Worm (Caenorhabditis elegans) whole organism, L1 larva: ENCODE results near the gene bub-3.

Experiments
- Y116A8C.19 ChIP-seq: sonication (generic microtip); optimal IDR thresholded peaks from 2 replicates; lab custom pipeline; 2016; ENCODE audit warnings: missing compliant biosample characterization, missing genetic modification characterization, borderline replicate concordance
- blmp-1 ChIP-seq: fragments of 150-350 bp; optimal IDR thresholded peaks from 2 replicates; lab custom pipeline; 2014; ENCODE audit warnings: missing biosample characterization, missing genetic modification characterization
- ceh-63 ChIP-seq: fragments of 200-800 bp; sonication (Bioruptor generic); optimal IDR thresholded peaks from 2 replicates; lab custom pipeline; 2018; ENCODE audit warnings: mild to moderate bottlenecking, missing genetic modification characterization, missing compliant biosample characterization
- ces-1 ChIP-seq: fragments of 150-350 bp; optimal IDR thresholded peaks from 2 replicates; lab custom pipeline; 2014; ENCODE audit warnings: missing biosample characterization, missing genetic modification reagents, missing genetic modification characterization
- dpl-1 ChIP-seq, 3 experiments: fragments of 150-350 bp in 2 of 3; sonication (generic microtip) in 1 of 3; optimal IDR thresholded peaks; 2 replicates each; lab custom pipeline; 2014 to 2017; ENCODE audit warnings: missing biosample characterization in 3 of 3, missing genetic modification characterization in 3 of 3, missing genetic modification reagents in 3 of 3
- dsc-1 ChIP-seq: sonication (generic microtip); optimal IDR thresholded peaks from 2 replicates; lab custom pipeline; 2016; ENCODE audit warnings: mild to moderate bottlenecking, missing genetic modification characterization, missing compliant biosample characterization
- efl-1 ChIP-seq, 4 experiments: fragments of 150-350 bp; optimal IDR thresholded peaks in 3 of 4; peaks in 1 of 4; 1 replicate in 1 of 4; 2 replicates in 3 of 4; lab custom pipeline; 2014; ENCODE audit warnings: missing biosample characterization in 2 of 4, missing genetic modification characterization in 2 of 4, missing genetic modification reagents in 2 of 4
- elt-2 ChIP-seq: sonication (generic microtip); optimal IDR thresholded peaks from 2 replicates; lab custom pipeline; 2016; ENCODE audit warnings: missing genetic modification characterization, mild to moderate bottlenecking, inconsistent platforms, missing compliant biosample characterization, missing genetic modification reagents
- elt-3 ChIP-seq, 6 experiments: fragments of 150-350 bp in 1 of 6; sonication (generic microtip); optimal IDR thresholded peaks; 2 replicates each; lab custom pipeline; 2017 to 2018; ENCODE audit warnings: missing biosample characterization in 6 of 6, missing genetic modification characterization in 6 of 6, inconsistent platforms in 1 of 6
- fkh-4 ChIP-seq: sonication (generic microtip); optimal IDR thresholded peaks from 2 replicates; lab custom pipeline; 2016; ENCODE audit warnings: missing compliant biosample characterization, missing genetic modification characterization, borderline replicate concordance
- fos-1 ChIP-seq: fragments of 150-350 bp; optimal IDR thresholded peaks from 2 replicates; lab custom pipeline; 2014; ENCODE audit warnings: missing biosample characterization, missing genetic modification characterization
- grh-1 ChIP-seq: fragments of 200-800 bp; sonication (Bioruptor generic); IDR thresholded peaks from 2 replicates; pipeline ENCODE4 v1.3.6; 2022; ENCODE audit warnings: missing genetic modification reagents, missing genetic modification characterization, missing compliant biosample characterization
- jun-1 ChIP-seq: fragments of 150-350 bp; optimal IDR thresholded peaks from 2 replicates; lab custom pipeline; 2014; ENCODE audit warnings: missing biosample characterization, missing genetic modification reagents, missing genetic modification characterization
- lin-14 ChIP-seq: fragments of 200-800 bp; sonication (Bioruptor generic); optimal IDR thresholded peaks from 2 replicates; lab custom pipeline; 2018; ENCODE audit warnings: mild to moderate bottlenecking, missing genetic modification characterization, moderate library complexity, missing compliant biosample characterization
- lin-35 ChIP-seq, 2 experiments: fragments of 150-350 bp; optimal IDR thresholded peaks; 2 replicates each; lab custom pipeline; 2014; ENCODE audit warnings: missing biosample characterization in 2 of 2, missing genetic modification characterization in 2 of 2, missing genetic modification reagents in 2 of 2
- lir-3 ChIP-seq: sonication (generic microtip); optimal IDR thresholded peaks from 2 replicates; lab custom pipeline; 2016; ENCODE audit warnings: mild to moderate bottlenecking, missing genetic modification characterization, moderate library complexity, missing compliant biosample characterization; ENCODE audit not compliant: poor library complexity
- lsy-2 ChIP-seq, 2 experiments: fragments of 150-350 bp; optimal IDR thresholded peaks; 2 replicates each; lab custom pipeline; 2014; ENCODE audit warnings: missing biosample characterization in 2 of 2, missing genetic modification characterization in 2 of 2
- mdl-1 ChIP-seq, 2 experiments: fragments of 150-350 bp; optimal IDR thresholded peaks; 2 replicates each; lab custom pipeline; 2014 to 2017; ENCODE audit warnings: missing biosample characterization in 2 of 2, missing genetic modification characterization in 2 of 2, inconsistent platforms in 1 of 2
- mef-2 ChIP-seq: fragments of 150-350 bp; optimal IDR thresholded peaks from 2 replicates; lab custom pipeline; 2014; ENCODE audit warnings: missing biosample characterization, missing genetic modification characterization
- mep-1 ChIP-seq: fragments of 150-350 bp; optimal IDR thresholded peaks from 2 replicates; lab custom pipeline; 2014; ENCODE audit warnings: missing biosample characterization, missing genetic modification characterization
- nhr-11 ChIP-seq: fragments of 150-350 bp; optimal IDR thresholded peaks from 2 replicates; lab custom pipeline; 2014; ENCODE audit warnings: missing biosample characterization, missing genetic modification characterization
- nhr-19 ChIP-seq: fragments of 200-800 bp; sonication (Bioruptor generic); conservative IDR thresholded peaks from 2 replicates; pipeline ENCODE4 v1.3.6; 2022; ENCODE audit warnings: missing genetic modification characterization, missing compliant biosample characterization
- nhr-20 ChIP-seq: sonication (generic microtip); optimal IDR thresholded peaks from 2 replicates; lab custom pipeline; 2016; ENCODE audit warnings: mild to moderate bottlenecking, missing genetic modification characterization, missing compliant biosample characterization
- nhr-237 ChIP-seq: fragments of 150-350 bp; optimal IDR thresholded peaks from 2 replicates; lab custom pipeline; 2014; ENCODE audit warnings: missing biosample characterization, missing genetic modification characterization
- nhr-71 ChIP-seq: sonication (generic microtip); optimal IDR thresholded peaks from 2 replicates; lab custom pipeline; 2016; ENCODE audit warnings: mild to moderate bottlenecking, missing genetic modification characterization, moderate library complexity, missing compliant biosample characterization
- nhr-76 ChIP-seq: sonication (generic microtip); optimal IDR thresholded peaks from 2 replicates; lab custom pipeline; 2017; ENCODE audit warnings: missing biosample characterization, missing genetic modification characterization
- nhr-77 ChIP-seq: fragments of 150-350 bp; optimal IDR thresholded peaks from 2 replicates; lab custom pipeline; 2014; ENCODE audit warnings: missing biosample characterization, missing genetic modification characterization
- nhr-85 ChIP-seq: sonication (generic microtip); peaks from one replicate; lab custom pipeline; 2016; ENCODE audit warnings: missing genetic modification characterization, inconsistent platforms, missing compliant biosample characterization
- snu-23 ChIP-seq: sonication (generic microtip); optimal IDR thresholded peaks from 2 replicates; lab custom pipeline; 2016; ENCODE audit warnings: missing genetic modification characterization, missing compliant biosample characterization
- sox-4 ChIP-seq: sonication (generic microtip); optimal IDR thresholded peaks from 2 replicates; lab custom pipeline; 2016; ENCODE audit warnings: missing genetic modification characterization, missing compliant biosample characterization
- sptf-1 ChIP-seq: fragments of 150-350 bp; optimal IDR thresholded peaks from 2 replicates; lab custom pipeline; 2014; ENCODE audit warnings: missing biosample characterization, missing genetic modification characterization
- tbx-2 ChIP-seq: sonication (generic microtip); optimal IDR thresholded peaks from 2 replicates; lab custom pipeline; 2016; ENCODE audit warnings: missing genetic modification characterization, missing compliant biosample characterization
- unc-130 ChIP-seq: fragments of 150-350 bp; optimal IDR thresholded peaks from 2 replicates; lab custom pipeline; 2017; ENCODE audit warnings: missing biosample characterization, missing genetic modification characterization, inconsistent platforms
- unc-86 ChIP-seq: sonication (generic microtip); optimal IDR thresholded peaks from 2 replicates; lab custom pipeline; 2016; ENCODE audit warnings: missing genetic modification characterization, missing compliant biosample characterization
- xbp-1 ChIP-seq: sonication (generic microtip); optimal IDR thresholded peaks from 2 replicates; lab custom pipeline; 2016; ENCODE audit warnings: missing genetic modification characterization, missing compliant biosample characterization
- zag-1 ChIP-seq: fragments of 150-350 bp; optimal IDR thresholded peaks from 2 replicates; lab custom pipeline; 2014; ENCODE audit warnings: missing biosample characterization, missing genetic modification characterization
- ztf-11 ChIP-seq, 2 experiments: sonication (generic microtip); optimal IDR thresholded peaks; 2 replicates each; lab custom pipeline; 2016 to 2017; ENCODE audit warnings: missing genetic modification characterization in 2 of 2, missing biosample characterization in 1 of 2, missing compliant biosample characterization in 1 of 2

Gene bub-3

DNA sequence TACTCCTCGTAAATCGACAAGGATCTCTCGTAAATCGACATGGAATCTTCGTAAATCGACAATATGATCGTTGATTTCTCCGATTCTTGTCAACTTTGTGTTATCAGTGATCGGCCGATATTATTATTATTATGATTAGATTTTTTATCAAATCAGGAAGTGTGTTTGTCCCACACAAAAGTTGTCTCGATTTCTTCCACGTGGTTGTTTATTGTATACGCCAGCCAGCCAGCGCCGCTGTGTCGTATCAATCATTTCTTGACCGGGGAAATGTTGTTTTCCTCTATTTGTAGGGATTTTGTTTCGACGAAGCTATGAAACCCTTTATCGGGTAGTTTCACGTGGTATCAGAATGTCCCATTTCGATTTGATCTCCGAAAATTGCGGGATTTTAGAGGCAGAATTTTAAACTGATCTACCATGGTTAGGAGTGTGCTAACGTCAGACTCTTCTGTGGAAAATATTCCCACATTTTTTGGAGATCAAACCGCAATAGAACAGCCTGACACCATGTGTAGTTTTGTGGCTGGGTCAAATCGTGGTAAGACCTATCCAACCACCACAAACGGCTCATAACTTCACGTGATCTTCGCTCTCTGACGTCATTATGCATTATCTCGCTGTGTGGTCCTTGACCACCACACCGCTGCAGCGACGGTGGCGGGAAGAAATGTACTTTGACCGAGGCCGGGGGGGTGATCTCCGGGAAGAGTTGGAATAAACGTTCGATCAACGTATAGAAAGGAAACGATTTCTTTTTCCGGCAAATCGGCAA is 12.1 kb downstream of the bub-3 start:
- TF ChIP-seq blmp-1 (peak; percentile 75), mef-2 (tag; lab: Kevin White, UChicago) (no peak), mdl-1 (tag; optimal IDR thresholded peaks at IDR 0.05; lab: Kevin White, UChicago) (peak in 1 of 2 experiments; percentile 66), tbx-2 (tag; lab: Kevin White, UChicago) (peak; percentile 43), grh-1 (GFP tag; lab: Robert Waterston, UW) (no peak), nhr-85 (tag; lab: Kevin White, UChicago) (peak; percentile 88), sptf-1 (no peak), sox-4 (tag; lab: Kevin White, UChicago) (no peak), nhr-20 (tag; lab: Kevin White, UChicago) (peak; percentile 50), nhr-71 (tag; lab: Kevin White, UChicago) (peak; percentile 58), jun-1 (tag; lab: Kevin White, UChicago) (no peak), elt-3 (tag; optimal IDR thresholded peaks at IDR 0.05; lab: Kevin White, UChicago) (peak in 2 of 6 experiments; percentile 58 to 87), lin-35 (GFP tag; optimal IDR thresholded peaks at IDR 0.05; lab: Kevin White, UChicago) (peak in 1 of 2 experiments; percentile 18), fos-1 (tag; lab: Kevin White, UChicago) (no peak), lin-14 (GFP tag; lab: Kevin White, UChicago) (peak; percentile 66), elt-2 (tag; lab: Kevin White, UChicago) (peak; percentile 84), snu-23 (peak; percentile 10), nhr-11 (tag; lab: Kevin White, UChicago) (no peak)
- TF ChIP-seq, all 84 proteins: peak for 11

DNA sequence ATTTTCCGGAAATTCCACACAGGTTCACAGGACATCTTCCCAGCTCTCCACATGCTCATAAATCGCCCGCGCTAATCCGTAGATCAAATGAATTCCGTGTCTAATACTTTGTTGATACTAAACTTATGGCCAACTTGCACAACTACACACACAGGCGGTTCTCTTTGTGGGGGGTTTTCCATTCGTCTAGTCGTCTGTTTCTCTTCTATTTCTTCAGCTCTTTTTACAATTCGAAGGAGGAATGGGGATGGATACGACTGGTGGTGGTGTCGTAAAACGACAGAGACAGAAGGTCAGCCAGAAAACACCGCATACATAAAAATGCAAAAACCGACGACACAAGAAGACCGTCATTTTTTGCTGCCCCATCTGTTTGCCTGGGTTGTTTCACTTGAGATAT is 13.6 kb downstream of the bub-3 start:
- TF ChIP-seq unc-130 (peak; percentile 0), fkh-4 (tag; lab: Kevin White, UChicago) (no peak), mep-1 (tag; lab: Kevin White, UChicago) (peak; percentile 42), nhr-237 (no peak), lir-3 (tag; lab: Kevin White, UChicago) (no peak), ces-1 (GFP tag; lab: Kevin White, UChicago) (no peak), blmp-1 (no peak), grh-1 (GFP tag; lab: Robert Waterston, UW) (no peak), jun-1 (tag; lab: Kevin White, UChicago) (no peak), dpl-1 (GFP tag; optimal IDR thresholded peaks at IDR 0.05; lab: Kevin White, UChicago) (peak in 1 of 3 experiments; percentile 16), nhr-85 (tag; lab: Kevin White, UChicago) (peak; percentile 11), lin-35 (GFP tag; optimal IDR thresholded peaks at IDR 0.05; lab: Kevin White, UChicago) (peak; percentile 2 to 17), efl-1 (optimal IDR thresholded peaks at IDR 0.05; lab: Kevin White, UChicago) (peak; percentile 11 to 13), efl-1 (GFP tag; optimal IDR thresholded peaks at IDR 0.05 in 1 of 2; lab: Kevin White, UChicago) (no peak), zag-1 (tag; lab: Kevin White, UChicago) (no peak), nhr-76 (tag; lab: Kevin White, UChicago) (no peak), lsy-2 (tag; optimal IDR thresholded peaks at IDR 0.05; lab: Kevin White, UChicago) (peak in 1 of 2 experiments; percentile 34), nhr-77 (peak; percentile 29)

DNA sequence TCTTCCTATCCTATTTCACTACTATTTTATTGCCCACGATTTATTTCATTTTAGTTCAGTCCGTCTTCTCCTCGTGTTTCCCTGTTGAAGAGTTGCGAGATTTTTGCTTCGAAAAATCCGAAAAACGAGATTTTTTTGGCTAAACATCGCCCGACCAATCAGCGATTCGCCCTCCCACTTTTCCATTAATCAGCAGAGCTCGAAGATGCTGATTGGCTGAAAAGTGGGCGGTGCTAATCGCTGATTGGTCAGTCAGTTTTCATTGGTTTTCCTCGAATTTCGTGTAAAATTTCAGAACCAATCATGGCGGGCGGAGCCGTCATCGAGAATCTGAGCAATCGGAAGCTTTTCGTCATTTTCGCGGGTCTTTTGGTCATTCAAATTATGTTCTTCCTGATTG is 15.6 kb downstream of the bub-3 start, which contains the start of gene mig-14:
TSS of gene mig-14 (plus strand) at position 290 of the 400 bp plus-strand sequence.
- TF ChIP-seq xbp-1 (tag; lab: Kevin White, UChicago) (peak; percentile 7), Y116A8C.19 (tag; lab: Kevin White, UChicago) (no peak), dsc-1 (peak; percentile 55)
- TF ChIP-seq, all 84 proteins: peak for 2

DNA sequence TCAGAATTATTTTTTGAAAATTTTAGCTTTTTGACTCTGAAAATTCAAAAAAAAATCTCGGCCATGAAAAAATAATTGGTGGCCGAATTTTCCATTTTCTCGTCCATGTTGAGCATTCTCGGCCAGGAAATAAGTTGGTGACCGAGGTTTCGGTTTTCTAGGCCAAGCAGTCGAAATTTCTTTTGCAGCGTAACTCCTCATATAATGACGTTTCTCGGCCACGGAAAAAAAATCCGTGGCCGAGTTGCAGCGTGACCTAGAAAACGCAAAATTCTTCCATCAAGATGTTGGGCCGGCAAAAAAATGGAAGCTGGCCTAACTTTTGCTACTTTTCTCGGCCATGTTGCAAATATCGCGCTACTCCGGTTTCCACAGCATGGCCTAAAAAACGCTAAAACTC is 24.3 kb downstream of the bub-3 start:
- TF ChIP-seq efl-1 (optimal IDR thresholded peaks at IDR 0.05; lab: Kevin White, UChicago) (no peak), efl-1 (GFP tag; optimal IDR thresholded peaks at IDR 0.05 in 1 of 2; lab: Kevin White, UChicago) (peak in 1 of 2 experiments; percentile 76), nhr-19 (GFP tag; lab: Robert Waterston, UW) (no peak), unc-86 (tag; lab: Kevin White, UChicago) (no peak), ceh-63 (GFP tag; lab: Kevin White, UChicago) (no peak), ztf-11 (tag; optimal IDR thresholded peaks at IDR 0.05; lab: Kevin White, UChicago) (no peak)
- TF ChIP-seq, all 84 proteins: peak for 1
